Worm (Caenorhabditis elegans) whole organism, L2 larva: ENCODE measurements around the gene F53E10.6.

Experiments used
- C34F6.9 ChIP-seq: fragments of 150-350 bp; optimal IDR thresholded peaks from 2 replicates; lab custom pipeline; 2014; ENCODE audit warnings: missing biosample characterization, missing genetic modification characterization
- F13H6.1 ChIP-seq: sonication (generic microtip); optimal IDR thresholded peaks from 2 replicates; lab custom pipeline; 2016; ENCODE audit warnings: missing genetic modification characterization, missing compliant biosample characterization
- R02D3.7 ChIP-seq: fragments of 150-350 bp; optimal IDR thresholded peaks from 2 replicates; lab custom pipeline; 2014; ENCODE audit warnings: missing biosample characterization, missing genetic modification characterization
- Y55F3AM.14 ChIP-seq: fragments of 200-800 bp; sonication (Bioruptor generic); optimal IDR thresholded peaks from 2 replicates; lab custom pipeline; 2018; ENCODE audit warnings: mild to moderate bottlenecking, missing genetic modification characterization, missing compliant biosample characterization
- ZK546.5 ChIP-seq: sonication (generic microtip); optimal IDR thresholded peaks from 2 replicates; lab custom pipeline; 2017; ENCODE audit warnings: missing biosample characterization, missing genetic modification characterization
- alr-1 ChIP-seq: fragments of 150-350 bp; optimal IDR thresholded peaks from 2 replicates; lab custom pipeline; 2014; ENCODE audit warnings: missing biosample characterization, missing genetic modification characterization
- aly-2 ChIP-seq: fragments of 150-350 bp; optimal IDR thresholded peaks from 2 replicates; lab custom pipeline; 2014; ENCODE audit warnings: missing biosample characterization, missing genetic modification characterization
- ama-1 ChIP-seq: fragments of 150-350 bp; optimal IDR thresholded peaks from 2 replicates; lab custom pipeline; 2018; ENCODE audit warnings: inconsistent platforms
- blmp-1 ChIP-seq: sonication (generic microtip); optimal IDR thresholded peaks from 2 replicates; lab custom pipeline; 2017; ENCODE audit warnings: missing genetic modification characterization, mild to moderate bottlenecking, missing compliant biosample characterization, antibody characterized with exemption, moderate library complexity; ENCODE audit not compliant: insufficient read depth
- ceh-16 ChIP-seq: fragments of 150-350 bp; optimal IDR thresholded peaks from 2 replicates; lab custom pipeline; 2014; ENCODE audit warnings: missing biosample characterization, missing genetic modification characterization
- crh-2 ChIP-seq: sonication (generic microtip); optimal IDR thresholded peaks from 2 replicates; lab custom pipeline; 2017; ENCODE audit warnings: missing biosample characterization, missing genetic modification characterization
- egl-27 ChIP-seq: sonication (generic microtip); optimal IDR thresholded peaks from 3 replicates; lab custom pipeline; 2017; ENCODE audit warnings: missing biosample characterization, missing genetic modification reagents, missing genetic modification characterization
- elt-1 ChIP-seq: fragments of 150-350 bp; optimal IDR thresholded peaks from 2 replicates; lab custom pipeline; 2014; ENCODE audit warnings: missing biosample characterization, missing genetic modification characterization
- elt-3 ChIP-seq: sonication (generic microtip); optimal IDR thresholded peaks from 2 replicates; lab custom pipeline; 2017; ENCODE audit warnings: missing biosample characterization, missing genetic modification characterization
- gmeb-1 ChIP-seq: fragments of 150-350 bp; optimal IDR thresholded peaks from 2 replicates; lab custom pipeline; 2014; ENCODE audit warnings: missing biosample characterization, missing genetic modification characterization
- lin-11 ChIP-seq: fragments of 150-350 bp; sonication (generic microtip); optimal IDR thresholded peaks from 2 replicates; lab custom pipeline; 2014; ENCODE audit warnings: missing biosample characterization, missing genetic modification characterization, inconsistent platforms, mixed read lengths
- lin-13 ChIP-seq: fragments of 150-350 bp; optimal IDR thresholded peaks from 2 replicates; lab custom pipeline; 2014; ENCODE audit warnings: missing biosample characterization, missing genetic modification reagents, missing genetic modification characterization
- lin-39 ChIP-seq: fragments of 150-350 bp; optimal IDR thresholded peaks from 2 replicates; lab custom pipeline; 2014; ENCODE audit warnings: missing biosample characterization, missing genetic modification reagents, missing genetic modification characterization
- lsy-2 ChIP-seq, 2 experiments: fragments of 150-350 bp in 1 of 2; sonication (generic microtip) in 1 of 2; optimal IDR thresholded peaks; 2 replicates each; lab custom pipeline; 2014 to 2017; ENCODE audit warnings: missing biosample characterization in 2 of 2, missing genetic modification characterization in 2 of 2
- nhr-10 ChIP-seq: sonication (generic microtip); optimal IDR thresholded peaks from 2 replicates; lab custom pipeline; 2017; ENCODE audit warnings: missing biosample characterization, missing genetic modification characterization
- nhr-11 ChIP-seq: fragments of 150-350 bp; optimal IDR thresholded peaks from 2 replicates; lab custom pipeline; 2014; ENCODE audit warnings: missing biosample characterization, missing genetic modification characterization
- nhr-129 ChIP-seq: fragments of 150-350 bp; optimal IDR thresholded peaks from 2 replicates; lab custom pipeline; 2014; ENCODE audit warnings: missing biosample characterization, missing genetic modification characterization
- nhr-21 ChIP-seq: fragments of 150-350 bp; optimal IDR thresholded peaks from 2 replicates; lab custom pipeline; 2014; ENCODE audit warnings: missing biosample characterization, missing genetic modification characterization
- nhr-237 ChIP-seq: fragments of 150-350 bp; optimal IDR thresholded peaks from 2 replicates; lab custom pipeline; 2014; ENCODE audit warnings: missing biosample characterization, missing genetic modification characterization
- nhr-25 ChIP-seq: fragments of 150-350 bp; sonication (generic microtip); optimal IDR thresholded peaks from 3 replicates; lab custom pipeline; 2014; ENCODE audit warnings: missing biosample characterization, missing genetic modification characterization
- nhr-6 ChIP-seq: fragments of 150-350 bp; optimal IDR thresholded peaks from 2 replicates; lab custom pipeline; 2014; ENCODE audit warnings: missing biosample characterization, missing genetic modification characterization
- peb-1 ChIP-seq: fragments of 150-350 bp; optimal IDR thresholded peaks from 2 replicates; lab custom pipeline; 2014; ENCODE audit warnings: missing biosample characterization, missing genetic modification characterization
- sem-4 ChIP-seq: fragments of 150-350 bp; optimal IDR thresholded peaks from 2 replicates; lab custom pipeline; 2014; ENCODE audit warnings: missing biosample characterization, missing genetic modification reagents, missing genetic modification characterization
- sma-3 ChIP-seq: sonication (generic microtip); optimal IDR thresholded peaks from 2 replicates; lab custom pipeline; 2016; ENCODE audit warnings: missing genetic modification reagents, missing genetic modification characterization, missing compliant biosample characterization
- sma-9 ChIP-seq, 2 experiments: fragments of 150-350 bp in 1 of 2; sonication (generic microtip) in 1 of 2; optimal IDR thresholded peaks; 2 replicates each; lab custom pipeline; 2014 to 2016; ENCODE audit warnings: missing genetic modification characterization in 2 of 2, mild to moderate bottlenecking in 1 of 2, missing biosample characterization in 1 of 2, missing compliant biosample characterization in 1 of 2, missing genetic modification reagents in 1 of 2, moderate library complexity in 1 of 2
- snpc-4 ChIP-seq: fragments of 150-350 bp; optimal IDR thresholded peaks from 2 replicates; lab custom pipeline; 2014; ENCODE audit warnings: missing biosample characterization, missing genetic modification characterization
- unc-55 ChIP-seq: fragments of 150-350 bp; sonication (generic microtip); optimal IDR thresholded peaks from 3 replicates; lab custom pipeline; 2014; ENCODE audit warnings: missing biosample characterization, missing genetic modification reagents, missing genetic modification characterization
- unc-62 ChIP-seq: fragments of 150-350 bp; optimal IDR thresholded peaks from 2 replicates; lab custom pipeline; 2014; ENCODE audit warnings: missing biosample characterization, missing genetic modification reagents, missing genetic modification characterization
- zag-1 ChIP-seq: fragments of 150-350 bp; optimal IDR thresholded peaks from 2 replicates; lab custom pipeline; 2014; ENCODE audit warnings: missing biosample characterization, missing genetic modification characterization
- ztf-1 ChIP-seq: fragments of 200-800 bp; sonication (Bioruptor generic); conservative IDR thresholded peaks from 2 replicates; pipeline ENCODE4 v1.3.6; 2022; ENCODE audit warnings: missing genetic modification characterization, missing compliant biosample characterization
- ztf-11 ChIP-seq: sonication (generic microtip); optimal IDR thresholded peaks from 2 replicates; lab custom pipeline; 2017; ENCODE audit warnings: missing biosample characterization, missing genetic modification characterization

Gene F53E10.6

ce11 chrV:2577603-2578002, 25.3 kb downstream of the F53E10.6 start, which contains the start of gene srt-4:
srt-4 (plus strand) TSS chrV:2577903.
- TF ChIP-seq R02D3.7 (tag; lab: Kevin White, UChicago) (no peak), egl-27 (no peak)
- TF ChIP-seq, all 48 proteins: peak for 0

- no peak for TF ChIP-seq snpc-4 (tag; lab: Kevin White, UChicago)
- TF ChIP-seq alr-1 (tag; lab: Kevin White, UChicago), result no peak
- TF ChIP-seq aly-2, result no peak
- TF ChIP-seq lin-11 (tag; lab: Kevin White, UChicago), result no peak
- no peak for TF ChIP-seq nhr-129 (tag; lab: Kevin White, UChicago)
- no peak for TF ChIP-seq nhr-10
- TF ChIP-seq nhr-237 (tag; lab: Kevin White, UChicago), result no peak
- TF ChIP-seq elt-1 (tag; lab: Kevin White, UChicago), result no peak
- no peak for TF ChIP-seq F13H6.1
- TF ChIP-seq ama-1, result no peak
- TF ChIP-seq unc-55 (GFP tag; lab: Kevin White, UChicago), result no peak
- no peak for TF ChIP-seq nhr-21 (tag; lab: Kevin White, UChicago)
- TF ChIP-seq sem-4 (tag; lab: Kevin White, UChicago), result no peak
- no peak for TF ChIP-seq nhr-25
- no peak for TF ChIP-seq lin-13 (GFP tag; lab: Kevin White, UChicago)
- no peak for TF ChIP-seq lin-39 (tag; lab: Kevin White, UChicago)
- no peak for TF ChIP-seq sma-3 (GFP tag; lab: Kevin White, UChicago)
- no peak for TF ChIP-seq lsy-2 (tag; optimal IDR thresholded peaks at IDR 0.05; lab: Kevin White, UChicago)
- TF ChIP-seq unc-62 (GFP tag; lab: Kevin White, UChicago), result no peak
- no peak for TF ChIP-seq ztf-11 (tag; lab: Kevin White, UChicago)
These were observed 27.1 kb downstream of the F53E10.6 start for ce11 chrV:2575716-2576115.

ce11 chrV:2573881-2574280, 29.0 kb downstream of the F53E10.6 start, which contains the start of gene nhr-290:
nhr-290 (plus strand) TSS chrV:2574181.
- TF ChIP-seq R02D3.7 (tag; lab: Kevin White, UChicago) (no peak), nhr-6 (tag; lab: Kevin White, UChicago) (no peak), unc-55 (GFP tag; lab: Kevin White, UChicago) (no peak), lin-39 (tag; lab: Kevin White, UChicago) (no peak), ZK546.5 (no peak), zag-1 (no peak), lin-13 (GFP tag; lab: Kevin White, UChicago) (no peak), blmp-1 (tag; lab: Kevin White, UChicago) (no peak), lin-11 (tag; lab: Kevin White, UChicago) (no peak), elt-3 (tag; lab: Kevin White, UChicago) (no peak), peb-1 (tag; lab: Kevin White, UChicago) (no peak), elt-1 (tag; lab: Kevin White, UChicago) (no peak), ceh-16 (tag; lab: Kevin White, UChicago) (no peak), C34F6.9 (no peak), unc-62 (GFP tag; lab: Kevin White, UChicago) (no peak), gmeb-1 (tag; lab: Kevin White, UChicago) (no peak), egl-27 (no peak), nhr-10 (no peak), crh-2 (tag; lab: Kevin White, UChicago) (no peak)

- TF ChIP-seq zag-1, result no peak
- no peak for TF ChIP-seq gmeb-1 (tag; lab: Kevin White, UChicago)
- no peak for TF ChIP-seq aly-2
- no peak for TF ChIP-seq Y55F3AM.14 (GFP tag; lab: Kevin White, UChicago)
- TF ChIP-seq nhr-11 (tag; lab: Kevin White, UChicago), result no peak
- TF ChIP-seq sma-3 (GFP tag; lab: Kevin White, UChicago), result no peak
- no peak for TF ChIP-seq nhr-129 (tag; lab: Kevin White, UChicago)
- TF ChIP-seq lin-11 (tag; lab: Kevin White, UChicago), result no peak
- no peak for TF ChIP-seq sma-9 (GFP tag; optimal IDR thresholded peaks at IDR 0.05; lab: Kevin White, UChicago)
- TF ChIP-seq sma-9 (tag; optimal IDR thresholded peaks at IDR 0.05; lab: Kevin White, UChicago), result no peak
- no peak for TF ChIP-seq C34F6.9
- TF ChIP-seq ztf-1 (GFP tag; lab: Robert Waterston, UW), result no peak
- TF ChIP-seq, all 48 proteins: peak for 0
These were observed 29.8 kb downstream of the F53E10.6 start, which contains the start of gene srj-20 for ce11 chrV:2573108-2573507. srj-20 (minus strand) TSS chrV:2573208.
